Fruit fly (Drosophila melanogaster): ENCODE measurements around the gene CG31688.
"Not testable (repeated sequence)": the region's sequence is repeated elsewhere in the genome, so short reads cannot be mapped to it uniquely, and the experiment has no call there.

The CG31688 gene

dm6 chr2L:20435199-20435598 lies 9.2 kb downstream of the CG31688 start (continued):
- TF ChIP-seq CG6276 (GFP tag; optimal IDR thresholded peaks at IDR 0.05), result no peak
- peak; percentile 34 for TF ChIP-seq pdm3 (GFP tag; optimal IDR thresholded peaks at IDR 0.05)
- peak; percentile 27 for TF ChIP-seq lz (GFP tag; optimal IDR thresholded peaks at IDR 0.05)
- TF ChIP-seq Sox14 (GFP tag; optimal IDR thresholded peaks at IDR 0.05), result no peak
- TF ChIP-seq OdsH (GFP tag; optimal IDR thresholded peaks at IDR 0.05), result peak; percentile 20
- TF ChIP-seq CG8119 (GFP tag; IDR thresholded peaks at IDR 0.05), result no peak
- TF ChIP-seq Sox15 (GFP tag; optimal IDR thresholded peaks at IDR 0.05), result no peak
- no peak for TF ChIP-seq CG7368 (GFP tag; optimal IDR thresholded peaks at IDR 0.05)
- no peak for TF ChIP-seq Eip75B (GFP tag; optimal IDR thresholded peaks at IDR 0.05)
- TF ChIP-seq ss (GFP tag; optimal IDR thresholded peaks at IDR 0.05), result no peak
- TF ChIP-seq salr (GFP tag; optimal IDR thresholded peaks at IDR 0.05), result peak in 1 of 2 experiments; percentile 56
- no peak for TF ChIP-seq CG9139 (GFP tag; optimal IDR thresholded peaks at IDR 0.05)
- no peak for TF ChIP-seq Blimp-1 (GFP tag; optimal IDR thresholded peaks at IDR 0.05)
- TF ChIP-seq CG34406 (GFP tag; optimal IDR thresholded peaks at IDR 0.05), result no peak

dm6 chr2L:20437873-20438272 lies 11.9 kb downstream of the CG31688 start:
- TF ChIP-seq CG6792 (GFP tag; optimal IDR thresholded peaks at IDR 0.05), result no peak
- no peak for TF ChIP-seq cyc (GFP tag; optimal IDR thresholded peaks at IDR 0.05)
- TF ChIP-seq CG10669 (GFP tag; optimal IDR thresholded peaks at IDR 0.05), result no peak
- no peak for TF ChIP-seq Hr38 (GFP tag; optimal IDR thresholded peaks at IDR 0.05)
- TF ChIP-seq Gug (GFP tag; IDR thresholded peaks at IDR 0.05), result no peak
- TF ChIP-seq spab (GFP tag; optimal IDR thresholded peaks at IDR 0.05), result no peak
- TF ChIP-seq dsx (GFP tag; optimal IDR thresholded peaks at IDR 0.05; ENCODE audit: poor library complexity, severe bottlenecking), result no peak
- no peak for TF ChIP-seq salr (GFP tag; optimal IDR thresholded peaks at IDR 0.05)

dm6 chr2L:20438474-20438873 lies 12.5 kb downstream of the CG31688 start:
- TF ChIP-seq Lpt (GFP tag; optimal IDR thresholded peaks at IDR 0.05) (no peak), CG9139 (GFP tag; optimal IDR thresholded peaks at IDR 0.05) (no peak), vri (GFP tag; optimal IDR thresholded peaks at IDR 0.05) (no peak), CG8632 (GFP tag; optimal IDR thresholded peaks at IDR 0.05) (no peak), Eip75B (GFP tag; optimal IDR thresholded peaks at IDR 0.05) (no peak), fd85E (GFP tag; optimal IDR thresholded peaks at IDR 0.05) (no peak), Blimp-1 (GFP tag; optimal IDR thresholded peaks at IDR 0.05) (no peak)

dm6 chr2L:20449864-20450263 lies 23.9 kb downstream of the CG31688 start, which contains the start of the genes CG31683 and CG31687:
CG31683 (minus strand) TSS chr2L:20449964.
CG31687 (plus strand) TSS chr2L:20450225.
- TF ChIP-seq CG4318 (GFP tag; optimal IDR thresholded peaks at IDR 0.05); Ets96B (tag; optimal IDR thresholded peaks at IDR 0.05); CG10669 (GFP tag; optimal IDR thresholded peaks at IDR 0.05): not testable (repeated sequence)

dm6 chr2L:20458975-20459374 lies 33.0 kb downstream of the CG31688 start, which contains the start of the genes CG18858 and Cdc23:
CG18858 (minus strand) TSS chr2L:20459075.
Cdc23 (plus strand) TSS chr2L:20459342.
- TF ChIP-seq CG15336 (GFP tag; IDR thresholded peaks at IDR 0.05); dac (GFP tag; optimal IDR thresholded peaks at IDR 0.05); CG11762 (GFP tag; optimal IDR thresholded peaks at IDR 0.05; ENCODE audit: insufficient read depth): not testable (repeated sequence)

- TF ChIP-seq CG34406 (GFP tag; optimal IDR thresholded peaks at IDR 0.05) (no peak), fd59A (GFP tag; optimal IDR thresholded peaks at IDR 0.05) (no peak), Hr4 (GFP tag; optimal IDR thresholded peaks at IDR 0.05) (no peak), CG1621 (tag; optimal IDR thresholded peaks at IDR 0.05) (no peak), net (GFP tag; optimal IDR thresholded peaks at IDR 0.05) (no peak), ss (GFP tag; optimal IDR thresholded peaks at IDR 0.05) (no peak), Sox14 (GFP tag; optimal IDR thresholded peaks at IDR 0.05) (peak; percentile 23), CG6163 (GFP tag; IDR thresholded peaks at IDR 0.05) (peak; percentile 26; the same call in 2 of the 3 replicates), CG9139 (GFP tag; optimal IDR thresholded peaks at IDR 0.05) (no peak), CG16779 (tag; optimal IDR thresholded peaks at IDR 0.05) (no peak), Lpt (GFP tag; optimal IDR thresholded peaks at IDR 0.05) (no peak), fkh (GFP tag; optimal IDR thresholded peaks at IDR 0.05) (no peak), Met (GFP tag; optimal IDR thresholded peaks at IDR 0.05) (peak; percentile 3), Blimp-1 (GFP tag; optimal IDR thresholded peaks at IDR 0.05) (no peak), Eip75B (GFP tag; optimal IDR thresholded peaks at IDR 0.05) (peak; percentile 29), CG11902 (GFP tag; optimal IDR thresholded peaks at IDR 0.05) (no peak), Gug (GFP tag; IDR thresholded peaks at IDR 0.05) (peak; percentile 54; the same call in 1 of the 2 replicates), CG32006 (GFP tag; optimal IDR thresholded peaks at IDR 0.05) (no peak), dac (GFP tag; optimal IDR thresholded peaks at IDR 0.05) (no peak), salr (GFP tag; optimal IDR thresholded peaks at IDR 0.05) (no peak)
Observed at dm6 chr2L:20463316-20463856, 37.4 kb downstream of the CG31688 start, which contains the start of gene CG2493. CG2493 (minus strand) TSS chr2L:20463444.
